Fruit fly (Drosophila melanogaster) whole organism, embryonic: ENCODE measurements around the gene Tmem214.

Experiments used
- Atf3 ChIP-seq: fragments of 200-800 bp; sonication (Bioruptor generic); optimal IDR thresholded peaks from 3 replicates; lab custom pipeline; 2016; ENCODE audit warnings: missing biosample characterization, missing genetic modification characterization
- Bteb2 ChIP-seq: fragments of 200-800 bp; sonication (Bioruptor generic); optimal IDR thresholded peaks from 2 replicates; lab custom pipeline; 2016; ENCODE audit warnings: missing biosample characterization, missing genetic modification characterization
- C15 ChIP-seq: fragments of 200-800 bp; sonication (Bioruptor generic); IDR thresholded peaks from 3 replicates; pipeline ENCODE4 v1.3.6; 2022; ENCODE audit warnings: missing biosample characterization, missing genetic modification characterization
- CG1647 ChIP-seq: fragments of 200-800 bp; sonication (Bioruptor generic); optimal IDR thresholded peaks from 3 replicates; lab custom pipeline; 2016; ENCODE audit warnings: missing biosample characterization, missing genetic modification characterization
- CG17361 ChIP-seq: fragments of 200-800 bp; sonication (Bioruptor generic); IDR thresholded peaks from 3 replicates; pipeline ENCODE4 v1.3.6; 2022; ENCODE audit warnings: missing biosample characterization, missing genetic modification characterization
- CG17612 ChIP-seq: fragments of 200-800 bp; sonication (Bioruptor generic); IDR thresholded peaks from 2 replicates; pipeline ENCODE4 v1.3.6; 2022; ENCODE audit warnings: missing biosample characterization, missing genetic modification characterization
- CG1792 ChIP-seq: fragments of 200-800 bp; sonication (Bioruptor generic); optimal IDR thresholded peaks from 2 replicates; lab custom pipeline; 2016; ENCODE audit warnings: missing biosample characterization, missing genetic modification characterization
- CG2116 ChIP-seq: fragments of 200-800 bp; sonication (Bioruptor generic); optimal IDR thresholded peaks from 3 replicates; lab custom pipeline; 2018; ENCODE audit warnings: missing biosample characterization, mild to moderate bottlenecking, missing genetic modification characterization
- CG2202 ChIP-seq: fragments of 200-800 bp; sonication (Bioruptor generic); optimal IDR thresholded peaks from 2 replicates; lab custom pipeline; 2018; ENCODE audit warnings: missing biosample characterization, mild to moderate bottlenecking, missing genetic modification characterization
- CG2875 ChIP-seq: fragments of 200-800 bp; sonication (Bioruptor generic); optimal IDR thresholded peaks from 2 replicates; lab custom pipeline; 2017; ENCODE audit warnings: missing biosample characterization, mild to moderate bottlenecking, missing genetic modification characterization, missing genetic modification reagents
- CG31224 ChIP-seq: fragments of 200-800 bp; sonication (Bioruptor generic); IDR thresholded peaks from 2 replicates; pipeline ENCODE4 v1.3.6; 2022; ENCODE audit warnings: missing biosample characterization, missing genetic modification characterization
- CG32772 ChIP-seq: fragments of 200-800 bp; sonication (Bioruptor generic); IDR thresholded peaks from 2 replicates; pipeline ENCODE4 v1.3.6; 2022; ENCODE audit warnings: missing biosample characterization, missing genetic modification characterization
- CG34422 ChIP-seq: fragments of 200-800 bp; sonication (Bioruptor generic); IDR thresholded peaks from 3 replicates; pipeline ENCODE4 v1.3.6; 2022; ENCODE audit warnings: missing biosample characterization, missing genetic modification characterization
- CG6689 ChIP-seq: fragments of 200-800 bp; sonication (Bioruptor generic); IDR thresholded peaks from 2 replicates; pipeline ENCODE4 v1.3.6; 2022; ENCODE audit warnings: missing biosample characterization, missing genetic modification characterization
- CG6791 ChIP-seq: fragments of 200-800 bp; sonication (Bioruptor generic); IDR thresholded peaks from 3 replicates; pipeline ENCODE4 v1.3.6; 2022; ENCODE audit warnings: missing biosample characterization, missing genetic modification characterization; ENCODE audit not compliant: partially characterized antibody
- CG7372 ChIP-seq: fragments of 200-800 bp; sonication (Bioruptor generic); IDR thresholded peaks from 2 replicates; pipeline ENCODE4 v1.3.6; 2022; ENCODE audit warnings: missing biosample characterization, missing genetic modification characterization
- CG7928 ChIP-seq: fragments of 200-800 bp; sonication (Bioruptor generic); optimal IDR thresholded peaks from 2 replicates; lab custom pipeline; 2017; ENCODE audit warnings: missing biosample characterization, mild to moderate bottlenecking, missing genetic modification characterization
- CHES-1-like ChIP-seq: fragments of 200-800 bp; sonication (Bioruptor generic); optimal IDR thresholded peaks from 2 replicates; lab custom pipeline; 2016; ENCODE audit warnings: missing biosample characterization, missing genetic modification characterization
- Dbx ChIP-seq: fragments of 200-800 bp; sonication (Bioruptor generic); IDR thresholded peaks from 3 replicates; pipeline ENCODE4 v1.3.6; 2022; ENCODE audit warnings: missing biosample characterization, missing genetic modification characterization
- Dll ChIP-seq: fragments of 200-800 bp; sonication (Bioruptor generic); IDR thresholded peaks from 4 replicates; pipeline ENCODE4 v1.3.6; 2022; ENCODE audit warnings: missing biosample characterization, missing genetic modification characterization; ENCODE audit not compliant: partially characterized antibody
- Dref ChIP-seq: fragments of 200-800 bp; sonication (Bioruptor generic); IDR thresholded peaks from 2 replicates; pipeline ENCODE4 v1.3.6; 2022; ENCODE audit warnings: missing biosample characterization, missing genetic modification characterization
- HLHmδ ChIP-seq: fragments of 200-800 bp; sonication (Bioruptor generic); optimal IDR thresholded peaks from 2 replicates; lab custom pipeline; 2018; ENCODE audit warnings: missing biosample characterization, mild to moderate bottlenecking, missing genetic modification characterization, moderate library complexity
- HmgD ChIP-seq: fragments of 200-800 bp; sonication (Bioruptor generic); optimal IDR thresholded peaks from 3 replicates; lab custom pipeline; 2016; ENCODE audit warnings: missing biosample characterization, missing genetic modification characterization
- Hr78 ChIP-seq, 2 experiments: fragments of 200-800 bp in 1 of 2; fragments of >200 bp in 1 of 2; sonication (Bioruptor generic) in 1 of 2; optimal IDR thresholded peaks; 2 replicates each; lab custom pipeline; 2017 to 2019; ENCODE audit warnings: missing biosample characterization in 2 of 2, missing genetic modification characterization in 2 of 2, mild to moderate bottlenecking in 1 of 2, moderate library complexity in 1 of 2
- MBD-R2 ChIP-seq: fragments of 200-800 bp; sonication (Bioruptor generic); IDR thresholded peaks from 2 replicates; pipeline ENCODE4 v1.3.6; 2022; ENCODE audit warnings: missing biosample characterization, missing genetic modification characterization
- Myb ChIP-seq: fragments of 200-800 bp; sonication (Bioruptor generic); optimal IDR thresholded peaks from 2 replicates; lab custom pipeline; 2016; ENCODE audit warnings: missing biosample characterization, missing genetic modification characterization
- Oli ChIP-seq: fragments of 200-800 bp; sonication (Bioruptor generic); optimal IDR thresholded peaks from 2 replicates; lab custom pipeline; 2018; ENCODE audit warnings: missing biosample characterization, mild to moderate bottlenecking, missing genetic modification characterization, moderate library complexity
- Sox102F ChIP-seq: fragments of 200-800 bp; sonication (Bioruptor generic); optimal IDR thresholded peaks from 2 replicates; lab custom pipeline; 2018; ENCODE audit warnings: missing biosample characterization, mild to moderate bottlenecking, missing genetic modification characterization, moderate library complexity
- ato ChIP-seq: fragments of 200-800 bp; sonication (Bioruptor generic); IDR thresholded peaks from 2 replicates; pipeline ENCODE4 v1.3.6; 2022; ENCODE audit warnings: missing biosample characterization, missing genetic modification characterization; ENCODE audit not compliant: partially characterized antibody
- chinmo ChIP-seq: fragments of 200-800 bp; sonication (Bioruptor generic); IDR thresholded peaks from 4 replicates; pipeline ENCODE4 v1.3.6; 2022; ENCODE audit warnings: missing biosample characterization, missing genetic modification characterization; ENCODE audit not compliant: partially characterized antibody
- croc ChIP-seq: fragments of 200-800 bp; sonication (Bioruptor generic); conservative IDR thresholded peaks from 3 replicates; pipeline ENCODE4 v1.3.6; 2022; ENCODE audit warnings: missing biosample characterization, missing genetic modification characterization
- dysf ChIP-seq: fragments of 200-800 bp; sonication (Bioruptor generic); IDR thresholded peaks from 3 replicates; pipeline ENCODE4 v1.3.6; 2022; ENCODE audit warnings: missing biosample characterization, missing genetic modification characterization
- ems ChIP-seq: fragments of 200-800 bp; sonication (Bioruptor generic); optimal IDR thresholded peaks from 3 replicates; lab custom pipeline; 2016; ENCODE audit warnings: missing biosample characterization, missing genetic modification characterization
- eve ChIP-seq, 2 experiments: fragments of >200 bp; optimal IDR thresholded peaks; 2 replicates each; lab custom pipeline; 2017; ENCODE audit warnings: missing biosample characterization in 2 of 2, missing genetic modification characterization in 2 of 2
- gce ChIP-seq: fragments of 200-800 bp; sonication (Bioruptor generic); IDR thresholded peaks from 3 replicates; pipeline ENCODE4 v1.3.6; 2022; ENCODE audit warnings: missing biosample characterization, missing genetic modification characterization
- gcm2 ChIP-seq: fragments of 200-800 bp; sonication (Bioruptor generic); optimal IDR thresholded peaks from 2 replicates; lab custom pipeline; 2016; ENCODE audit warnings: missing biosample characterization, missing genetic modification characterization
- gem ChIP-seq: fragments of 200-800 bp; sonication (Bioruptor generic); optimal IDR thresholded peaks from 2 replicates; lab custom pipeline; 2019; ENCODE audit warnings: missing biosample characterization, mild to moderate bottlenecking, missing genetic modification characterization, moderate library complexity
- grn ChIP-seq: fragments of 200-800 bp; sonication (Bioruptor generic); optimal IDR thresholded peaks from 3 replicates; lab custom pipeline; 2017; ENCODE audit warnings: missing biosample characterization, missing genetic modification characterization
- gsb-n ChIP-seq: fragments of 200-800 bp; sonication (Bioruptor generic); optimal IDR thresholded peaks from 3 replicates; lab custom pipeline; 2018; ENCODE audit warnings: missing biosample characterization, mild to moderate bottlenecking, missing genetic modification characterization
- ham ChIP-seq: fragments of 200-800 bp; sonication (Bioruptor generic); IDR thresholded peaks from 2 replicates; pipeline ENCODE4 v1.3.6; 2022; ENCODE audit warnings: missing biosample characterization, missing genetic modification characterization
- hb ChIP-seq: fragments of 200-800 bp; sonication (Bioruptor generic); IDR thresholded peaks from 3 replicates; pipeline ENCODE4 v1.3.6; 2022; ENCODE audit warnings: missing biosample characterization, missing genetic modification characterization; ENCODE audit not compliant: partially characterized antibody
- hkb ChIP-seq, 2 experiments: fragments of 200-800 bp in 1 of 2; fragments of >200 bp in 1 of 2; sonication (Bioruptor generic) in 1 of 2; IDR thresholded peaks in 1 of 2; optimal IDR thresholded peaks in 1 of 2; 2 replicates each; pipeline versions ENCODE4 v1.3.6 to Lab custom; 2017 to 2022; ENCODE audit warnings: missing biosample characterization in 1 of 2, missing genetic modification characterization in 1 of 2
- klu ChIP-seq: fragments of 200-800 bp; sonication (Bioruptor generic); IDR thresholded peaks from 2 replicates; pipeline ENCODE4 v1.3.6; 2022; ENCODE audit warnings: missing biosample characterization, missing genetic modification characterization
- kni ChIP-seq: fragments of 200-800 bp; sonication (Bioruptor generic); optimal IDR thresholded peaks from 3 replicates; lab custom pipeline; 2017; ENCODE audit warnings: mild to moderate bottlenecking, missing biosample characterization, missing genetic modification reagents, missing genetic modification characterization
- knrl ChIP-seq: fragments of 200-800 bp; sonication (Bioruptor generic); IDR thresholded peaks from 3 replicates; pipeline ENCODE4 v1.3.6; 2022; ENCODE audit warnings: missing biosample characterization, missing genetic modification characterization; ENCODE audit not compliant: partially characterized antibody
- lola ChIP-seq, 3 experiments: fragments of >200 bp in 2 of 3; fragments of 200-800 bp in 1 of 3; sonication (Bioruptor generic) in 1 of 3; optimal IDR thresholded peaks; 2 replicates each; lab custom pipeline; 2017 to 2019; ENCODE audit warnings: missing biosample characterization in 3 of 3, missing genetic modification characterization in 3 of 3, mild to moderate bottlenecking in 1 of 3, moderate library complexity in 1 of 3
- nerfin-2 ChIP-seq: fragments of 200-800 bp; sonication (Bioruptor generic); IDR thresholded peaks from 2 replicates; pipeline ENCODE4 v1.3.6; 2022; ENCODE audit warnings: missing biosample characterization, missing genetic modification characterization; ENCODE audit not compliant: partially characterized antibody
- sima ChIP-seq: fragments of 200-800 bp; sonication (Bioruptor generic); optimal IDR thresholded peaks from 2 replicates; lab custom pipeline; 2016; ENCODE audit warnings: missing biosample characterization, missing genetic modification characterization
- toy ChIP-seq: fragments of 200-800 bp; sonication (Bioruptor generic); IDR thresholded peaks from 2 replicates; pipeline ENCODE4 v1.3.6; 2022; ENCODE audit warnings: missing biosample characterization, missing genetic modification characterization
- twi ChIP-seq: fragments of 200-800 bp; optimal IDR thresholded peaks from 2 replicates; lab custom pipeline; 2019; ENCODE audit warnings: missing biosample characterization, mild to moderate bottlenecking, missing genetic modification characterization, moderate library complexity

Gene Tmem214

DNA sequence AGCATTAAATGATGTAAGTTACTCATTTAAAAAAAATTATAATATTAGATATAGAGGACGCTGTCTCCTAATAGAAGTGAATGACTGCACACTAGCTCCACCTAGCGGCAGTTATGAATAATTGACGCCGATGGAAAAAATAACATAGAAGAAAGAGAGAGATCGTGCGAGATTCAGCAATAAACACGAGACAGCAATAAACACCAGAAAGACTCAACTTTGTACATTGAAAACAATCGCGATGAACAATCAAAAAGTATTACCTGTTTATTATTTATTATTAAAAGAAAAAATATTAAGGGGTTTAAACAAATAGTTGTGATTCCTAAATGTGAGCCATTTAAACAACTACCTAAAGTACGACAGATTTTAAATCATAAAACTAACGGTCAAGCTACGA, 16.1 kb upstream of the Tmem214 start (continued):
- no peak for TF ChIP-seq grn (GFP tag; lab: Kevin White, UChicago)
- no peak for TF ChIP-seq Dref (GFP tag; lab: Robert Waterston, UW)
- TF ChIP-seq CG34422: peak; percentile 68
- TF ChIP-seq HLHmδ (GFP tag; lab: Kevin White, UChicago): no peak
- TF ChIP-seq CG1647 (GFP tag; lab: Kevin White, UChicago): no peak
- no peak for TF ChIP-seq sima (GFP tag; lab: Kevin White, UChicago)
- TF ChIP-seq CG31224 (GFP tag; lab: Robert Waterston, UW): peak; percentile 25; the same call in 1 of the 2 replicates
- TF ChIP-seq hkb (optimal IDR thresholded peaks at IDR 0.05; lab: Kevin White, UChicago): no peak
- TF ChIP-seq hkb (GFP tag; IDR thresholded peaks at IDR 0.05; lab: Robert Waterston, UW): peak; percentile 82
- TF ChIP-seq twi: no peak
- TF ChIP-seq CG1792: no peak
- no peak for TF ChIP-seq CHES-1-like (GFP tag; lab: Kevin White, UChicago)
- TF ChIP-seq CG17361 (GFP tag; lab: Robert Waterston, UW): peak; percentile 59; the same call in 2 of the 3 replicates
- no peak for TF ChIP-seq dysf (GFP tag; lab: Robert Waterston, UW)
- no peak for TF ChIP-seq lola (GFP tag; optimal IDR thresholded peaks at IDR 0.05; lab: Kevin White, UChicago)
- TF ChIP-seq CG6689: peak; percentile 63
- no peak for TF ChIP-seq kni (GFP tag; lab: Kevin White, UChicago)
- TF ChIP-seq Oli: no peak
- no peak for TF ChIP-seq CG2875 (GFP tag; lab: Kevin White, UChicago)
- TF ChIP-seq toy (GFP tag; lab: Robert Waterston, UW): no peak
- no peak for TF ChIP-seq nerfin-2
- TF ChIP-seq Bteb2 (GFP tag; lab: Kevin White, UChicago): no peak
- TF ChIP-seq knrl (GFP tag; lab: Robert Waterston, UW): peak; percentile 19; the same call in 1 of the 3 replicates
- TF ChIP-seq gsb-n (tag; lab: Kevin White, UChicago): no peak
- TF ChIP-seq croc (GFP tag; lab: Robert Waterston, UW): peak; percentile 58
- no peak for TF ChIP-seq Myb
- TF ChIP-seq CG2116 (GFP tag; lab: Kevin White, UChicago): no peak
- TF ChIP-seq HmgD: no peak
- no peak for TF ChIP-seq C15 (GFP tag; lab: Robert Waterston, UW)
- no peak for TF ChIP-seq Dbx (GFP tag; lab: Robert Waterston, UW)
- TF ChIP-seq ems (GFP tag; lab: Kevin White, UChicago): no peak
- peak; percentile 63; the same call in 1 of the 2 replicates for TF ChIP-seq CG32772 (GFP tag; lab: Robert Waterston, UW)
- peak; percentile 26; the same call in 1 of the 2 replicates for TF ChIP-seq CG17612
- TF ChIP-seq ato: no peak
- no peak for TF ChIP-seq Sox102F
- no peak for TF ChIP-seq gcm2
- no peak for TF ChIP-seq hb (GFP tag; lab: Robert Waterston, UW)
- peak; percentile 17; the same call in 1 of the 2 replicates for TF ChIP-seq MBD-R2
- no peak for TF ChIP-seq eve (GFP tag; optimal IDR thresholded peaks at IDR 0.05; lab: Kevin White, UChicago)
- no peak for TF ChIP-seq CG7372 (GFP tag; lab: Robert Waterston, UW)
- TF ChIP-seq ham (GFP tag; lab: Robert Waterston, UW): no peak
- no peak for TF ChIP-seq CG7928 (GFP tag; lab: Kevin White, UChicago)
- no peak for TF ChIP-seq chinmo (GFP tag; lab: Robert Waterston, UW)
- no peak for TF ChIP-seq CG2202 (tag; lab: Kevin White, UChicago)
- TF ChIP-seq Hr78 (GFP tag; optimal IDR thresholded peaks at IDR 0.05; lab: Kevin White, UChicago): no peak
- no peak for TF ChIP-seq Atf3 (GFP tag; lab: Kevin White, UChicago)
- no peak for TF ChIP-seq Dll
- TF ChIP-seq gem (tag; lab: Kevin White, UChicago): no peak
- no peak; the same call in 2 of the 3 replicates for TF ChIP-seq gce
- no peak for TF ChIP-seq CG6791 (GFP tag; lab: Robert Waterston, UW)
- TF ChIP-seq klu (GFP tag; lab: Robert Waterston, UW): no peak
